Worm (Caenorhabditis elegans) whole organism, L4 larva: ENCODE data around the gene C01B9.1.

ENCODE experiments used
- D1046.2 ChIP-seq: fragments of 200-800 bp; sonication (Bioruptor generic); IDR thresholded peaks from 2 replicates; pipeline ENCODE4 v1.3.6; 2022; ENCODE audit warnings: missing genetic modification characterization, missing compliant biosample characterization
- F49E8.2 ChIP-seq: sonication (generic microtip); optimal IDR thresholded peaks from 2 replicates; lab custom pipeline; 2016; ENCODE audit warnings: missing compliant biosample characterization, mild to moderate bottlenecking, missing genetic modification characterization, borderline replicate concordance
- ama-1 ChIP-seq: fragments of 150-350 bp; optimal IDR thresholded peaks from 2 replicates; lab custom pipeline; 2014; ENCODE audit warnings: inconsistent platforms, mixed read lengths
- ceh-82 ChIP-seq: sonication (generic microtip); optimal IDR thresholded peaks from 2 replicates; lab custom pipeline; 2017; ENCODE audit warnings: missing biosample characterization, missing genetic modification characterization
- egl-27 ChIP-seq: sonication (generic microtip); optimal IDR thresholded peaks from 3 replicates; lab custom pipeline; 2017; ENCODE audit warnings: missing biosample characterization, missing genetic modification reagents, missing genetic modification characterization
- fos-1 ChIP-seq: fragments of 150-350 bp; optimal IDR thresholded peaks from 2 replicates; lab custom pipeline; 2014; ENCODE audit warnings: missing biosample characterization, missing genetic modification characterization
- hif-1 ChIP-seq, 2 experiments: sonication (generic microtip); optimal IDR thresholded peaks; 2 replicates each; lab custom pipeline; 2016 to 2017; ENCODE audit warnings: missing compliant biosample characterization in 2 of 2, missing genetic modification characterization in 2 of 2, missing genetic modification reagents in 2 of 2, missing genotype in 2 of 2, mild to moderate bottlenecking in 1 of 2
- lin-39 ChIP-seq: fragments of 150-350 bp; optimal IDR thresholded peaks from 2 replicates; lab custom pipeline; 2014; ENCODE audit warnings: missing biosample characterization, missing genetic modification reagents, missing genetic modification characterization
- nhr-77 ChIP-seq: fragments of 150-350 bp; optimal IDR thresholded peaks from 2 replicates; lab custom pipeline; 2014; ENCODE audit warnings: missing biosample characterization, missing genetic modification characterization
- pqm-1 ChIP-seq: sonication (generic microtip); optimal IDR thresholded peaks from 2 replicates; lab custom pipeline; 2017; ENCODE audit warnings: missing biosample characterization, missing genetic modification characterization
- snpc-1.2 ChIP-seq: fragments of 200-800 bp; sonication (Bioruptor generic); IDR thresholded peaks from 2 replicates; pipeline ENCODE4 v1.3.6; 2022; ENCODE audit warnings: missing genetic modification reagents, missing genetic modification characterization, missing compliant biosample characterization
- snpc-4 ChIP-seq: fragments of 150-350 bp; optimal IDR thresholded peaks from 2 replicates; lab custom pipeline; 2014; ENCODE audit warnings: missing biosample characterization, missing genetic modification characterization
- spr-1 ChIP-seq: sonication (generic microtip); optimal IDR thresholded peaks from 2 replicates; lab custom pipeline; 2016; ENCODE audit warnings: mild to moderate bottlenecking, missing genetic modification characterization, missing compliant biosample characterization
- unc-62 ChIP-seq, 3 experiments: fragments of 150-350 bp in 1 of 3; sonication (generic microtip); optimal IDR thresholded peaks in 2 of 3; peaks in 1 of 3; 1 replicate in 1 of 3; 2 replicates in 2 of 3; lab custom pipeline; 2014 to 2017; ENCODE audit warnings: missing biosample characterization in 3 of 3, missing genetic modification characterization in 3 of 3, missing genetic modification reagents in 3 of 3, missing genotype in 1 of 3

DNA sequence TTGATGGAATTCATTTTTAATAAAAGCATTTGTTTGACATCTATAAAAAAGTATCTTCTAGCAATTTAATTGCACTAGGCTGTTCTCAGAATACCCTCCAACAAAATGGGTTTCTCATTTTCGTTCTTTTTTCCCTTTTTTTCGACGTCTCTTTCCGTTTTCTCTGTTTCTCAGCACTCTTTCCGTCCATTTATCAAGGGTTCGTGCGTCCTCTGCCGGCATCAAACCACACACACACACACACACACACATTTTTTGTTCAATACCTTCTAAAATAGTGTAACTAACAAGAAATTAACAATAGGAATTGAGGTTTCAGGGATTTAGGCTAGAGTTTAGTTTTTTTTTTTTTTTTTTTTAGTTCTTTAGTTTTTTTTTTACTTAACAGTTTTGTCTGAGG lies 15.1 kb upstream of the C01B9.1 start:
- TF ChIP-seq egl-27 = no peak
- no peak for TF ChIP-seq snpc-1.2
- TF ChIP-seq spr-1 (tag; lab: Kevin White, UChicago) = no peak
- no peak for TF ChIP-seq fos-1
- TF ChIP-seq snpc-4 (tag; lab: Kevin White, UChicago) = no peak
- TF ChIP-seq ceh-82 (tag; lab: Kevin White, UChicago) = no peak
- no peak for TF ChIP-seq ama-1
- no peak for TF ChIP-seq lin-39
- no peak for TF ChIP-seq unc-62 (GFP tag; optimal IDR thresholded peaks at IDR 0.05 in 1 of 2; lab: Kevin White, UChicago)
- no peak for TF ChIP-seq unc-62 (tag; optimal IDR thresholded peaks at IDR 0.05; lab: Kevin White, UChicago)
- TF ChIP-seq F49E8.2 (tag; lab: Kevin White, UChicago) = no peak
- TF ChIP-seq pqm-1 (tag; lab: Kevin White, UChicago) = no peak
- no peak for TF ChIP-seq nhr-77 (tag; lab: Kevin White, UChicago)
- TF ChIP-seq D1046.2 (GFP tag; lab: Robert Waterston, UW) = no peak
- TF ChIP-seq hif-1 (tag; optimal IDR thresholded peaks at IDR 0.05; lab: Kevin White, UChicago) = no peak
